Worm (Caenorhabditis elegans) whole organism, late embryonic: Measurements from ENCODE around the gene str-71.

Source experiments
- C38D4.7 ChIP-seq: fragments of 200-800 bp; sonication (Bioruptor generic); optimal IDR thresholded peaks from 2 replicates; lab custom pipeline; 2018; ENCODE audit warnings: mild to moderate bottlenecking, missing genetic modification characterization, moderate library complexity, missing compliant biosample characterization
- che-1 ChIP-seq: sonication (generic microtip); optimal IDR thresholded peaks from 2 replicates; lab custom pipeline; 2016; ENCODE audit warnings: mild to moderate bottlenecking, missing genetic modification characterization, missing compliant biosample characterization
- lin-11 ChIP-seq: fragments of 200-800 bp; sonication (Bioruptor generic); optimal IDR thresholded peaks from 2 replicates; lab custom pipeline; 2018; ENCODE audit warnings: mild to moderate bottlenecking, missing genetic modification characterization, missing compliant biosample characterization
- ttx-3 ChIP-seq: sonication (generic microtip); optimal IDR thresholded peaks from 2 replicates; lab custom pipeline; 2016; ENCODE audit warnings: missing genetic modification reagents, missing genetic modification characterization, missing compliant biosample characterization
- unc-86 ChIP-seq: sonication (generic microtip); optimal IDR thresholded peaks from 2 replicates; lab custom pipeline; 2016; ENCODE audit warnings: missing genetic modification characterization, missing compliant biosample characterization

ce11 chrV:15478597-15478996 lies 19.6 kb upstream of the str-71 start, which contains the start of gene C06B8.2:
- no peak for TF ChIP-seq lin-11 (tag; lab: Kevin White, UChicago)
- TF ChIP-seq che-1 (tag; lab: Kevin White, UChicago) = no peak
- no peak for TF ChIP-seq ttx-3 (tag; lab: Kevin White, UChicago)
- no peak for TF ChIP-seq C38D4.7 (GFP tag; lab: Kevin White, UChicago)
- no peak for TF ChIP-seq unc-86 (tag; lab: Kevin White, UChicago)
